Fruit fly (Drosophila melanogaster) whole organism, embryonic: Measurements from ENCODE around the gene Pcif1.

Source experiments
- Asciz ChIP-seq: fragments of 200-800 bp; sonication (Bioruptor generic); optimal IDR thresholded peaks from 2 replicates; lab custom pipeline; 2017; ENCODE audit warnings: missing biosample characterization, mild to moderate bottlenecking, missing genetic modification characterization, missing genetic modification reagents
- Atf-2 ChIP-seq: fragments of 200-800 bp; sonication (Bioruptor generic); optimal IDR thresholded peaks from 2 replicates; lab custom pipeline; 2016; ENCODE audit warnings: missing biosample characterization, missing genetic modification characterization
- Blimp-1 ChIP-seq: fragments of 200-800 bp; sonication (Bioruptor generic); optimal IDR thresholded peaks from 3 replicates; lab custom pipeline; 2018; ENCODE audit warnings: missing biosample characterization, missing genetic modification characterization, mild to moderate bottlenecking, moderate library complexity, missing genetic modification reagents
- CG10431 ChIP-seq: fragments of 200-800 bp; sonication (Bioruptor generic); optimal IDR thresholded peaks from 3 replicates; lab custom pipeline; 2018; ENCODE audit warnings: missing biosample characterization, mild to moderate bottlenecking, missing genetic modification characterization
- CG1233 ChIP-seq: fragments of 200-800 bp; sonication (Bioruptor generic); optimal IDR thresholded peaks from 4 replicates; lab custom pipeline; 2018; ENCODE audit warnings: missing biosample characterization, mild to moderate bottlenecking, missing genetic modification characterization
- CG15696 ChIP-seq: fragments of 200-800 bp; sonication (Bioruptor generic); optimal IDR thresholded peaks from 2 replicates; lab custom pipeline; 2019; ENCODE audit warnings: missing biosample characterization, mild to moderate bottlenecking, missing genetic modification characterization, moderate library complexity
- CG17328 ChIP-seq: fragments of 200-800 bp; sonication (Bioruptor generic); IDR thresholded peaks from 2 replicates; pipeline ENCODE4 v1.3.6; 2022; ENCODE audit warnings: missing biosample characterization, missing genetic modification characterization
- CG17829 ChIP-seq: fragments of 200-800 bp; optimal IDR thresholded peaks from 2 replicates; lab custom pipeline; 2019; ENCODE audit warnings: missing biosample characterization, mild to moderate bottlenecking, missing genetic modification characterization, moderate library complexity
- CG18262 ChIP-seq: fragments of 200-800 bp; optimal IDR thresholded peaks from 3 replicates; lab custom pipeline; 2019; ENCODE audit warnings: missing biosample characterization, mild to moderate bottlenecking, missing genetic modification characterization, moderate library complexity
- CG2116 ChIP-seq: fragments of 200-800 bp; sonication (Bioruptor generic); optimal IDR thresholded peaks from 3 replicates; lab custom pipeline; 2018; ENCODE audit warnings: missing biosample characterization, mild to moderate bottlenecking, missing genetic modification characterization
- CG2889 ChIP-seq: fragments of 200-800 bp; sonication (Bioruptor generic); IDR thresholded peaks from 3 replicates; pipeline ENCODE4 v1.3.6; 2022; ENCODE audit warnings: missing biosample characterization, missing genetic modification characterization
- CG30020 ChIP-seq: fragments of 200-800 bp; optimal IDR thresholded peaks from 2 replicates; lab custom pipeline; 2019; ENCODE audit warnings: missing biosample characterization, mild to moderate bottlenecking, missing genetic modification characterization, moderate library complexity
- CG31441 ChIP-seq: fragments of 200-800 bp; sonication (Bioruptor generic); IDR thresholded peaks from 2 replicates; pipeline ENCODE4 v1.3.6; 2022; ENCODE audit warnings: missing biosample characterization, missing genetic modification characterization
- CG4404 ChIP-seq: fragments of 200-800 bp; sonication (Bioruptor generic); IDR thresholded peaks from 2 replicates; pipeline ENCODE4 v1.3.6; 2022; ENCODE audit warnings: missing biosample characterization, missing genetic modification characterization
- CG6175 ChIP-seq: fragments of 200-800 bp; sonication (Bioruptor generic); IDR thresholded peaks from 3 replicates; pipeline ENCODE4 v1.3.6; 2022; ENCODE audit warnings: missing biosample characterization, missing genetic modification characterization
- CG6689 ChIP-seq: fragments of 200-800 bp; sonication (Bioruptor generic); IDR thresholded peaks from 2 replicates; pipeline ENCODE4 v1.3.6; 2022; ENCODE audit warnings: missing biosample characterization, missing genetic modification characterization
- CG8290 ChIP-seq, 3 experiments: fragments of 200-800 bp; sonication (Bioruptor generic); optimal IDR thresholded peaks; 2 replicates each; lab custom pipeline; 2016 to 2019; ENCODE audit warnings: missing biosample characterization in 3 of 3, missing genetic modification characterization in 3 of 3, mild to moderate bottlenecking in 2 of 3, moderate library complexity in 1 of 3
- CG8924 ChIP-seq: fragments of 200-800 bp; optimal IDR thresholded peaks from 3 replicates; lab custom pipeline; 2019; ENCODE audit warnings: missing biosample characterization, mild to moderate bottlenecking, missing genetic modification characterization, moderate library complexity
- CkIIα-i1 ChIP-seq: fragments of 200-800 bp; sonication (Bioruptor generic); IDR thresholded peaks from 2 replicates; pipeline ENCODE4 v1.3.6; 2022; ENCODE audit warnings: missing biosample characterization, missing genetic modification characterization
- Ets97D ChIP-seq: fragments of 200-800 bp; sonication (Bioruptor generic); optimal IDR thresholded peaks from 3 replicates; lab custom pipeline; 2016; ENCODE audit warnings: missing biosample characterization, missing genetic modification characterization
- Jarid2 ChIP-seq: fragments of 200-800 bp; sonication (Bioruptor generic); optimal IDR thresholded peaks from 3 replicates; lab custom pipeline; 2017; ENCODE audit warnings: mild to moderate bottlenecking, missing biosample characterization, missing genetic modification reagents, missing genetic modification characterization
- MTF-1 ChIP-seq: fragments of 200-800 bp; sonication (Bioruptor generic); optimal IDR thresholded peaks from 2 replicates; lab custom pipeline; 2018; ENCODE audit warnings: missing biosample characterization, mild to moderate bottlenecking, missing genetic modification characterization, borderline replicate concordance
- Med ChIP-seq: fragments of 200-800 bp; sonication (Bioruptor generic); peaks from one replicate; lab custom pipeline; 2016; ENCODE audit warnings: missing biosample characterization, missing genetic modification characterization, mild to moderate bottlenecking, inconsistent platforms, moderate library complexity
- Meics ChIP-seq: fragments of 200-800 bp; sonication (Bioruptor generic); optimal IDR thresholded peaks from 2 replicates; lab custom pipeline; 2017; ENCODE audit warnings: missing biosample characterization, mild to moderate bottlenecking, missing genetic modification characterization
- Neu2 ChIP-seq: fragments of 200-800 bp; sonication (Bioruptor generic); optimal IDR thresholded peaks from 3 replicates; lab custom pipeline; 2016; ENCODE audit warnings: missing biosample characterization, missing genetic modification characterization, borderline replicate concordance
- Nf-YB ChIP-seq: fragments of 200-800 bp; sonication (Bioruptor generic); optimal IDR thresholded peaks from 3 replicates; lab custom pipeline; 2019; ENCODE audit warnings: missing biosample characterization, mild to moderate bottlenecking, missing genetic modification characterization, moderate library complexity
- Nf-YC ChIP-seq: fragments of 200-800 bp; optimal IDR thresholded peaks from 3 replicates; lab custom pipeline; 2019; ENCODE audit warnings: missing biosample characterization, mild to moderate bottlenecking, missing genetic modification characterization, moderate library complexity
- Six4 ChIP-seq: fragments of 200-800 bp; sonication (Bioruptor generic); optimal IDR thresholded peaks from 2 replicates; lab custom pipeline; 2016; ENCODE audit warnings: missing biosample characterization, missing genetic modification characterization
- Trl ChIP-seq, 3 experiments: fragments of >200 bp in 2 of 3; fragments of 200-800 bp in 1 of 3; sonication (Bioruptor generic) in 1 of 3; optimal IDR thresholded peaks; 2 replicates in 1 of 3; 3 replicates in 2 of 3; lab custom pipeline; 2016 to 2017; ENCODE audit warnings: missing biosample characterization in 1 of 3, missing genetic modification characterization in 1 of 3
- ac ChIP-seq: fragments of 200-800 bp; sonication (Bioruptor generic); optimal IDR thresholded peaks from 3 replicates; lab custom pipeline; 2017; ENCODE audit warnings: missing biosample characterization, mild to moderate bottlenecking, missing genetic modification characterization
- dmrt11E ChIP-seq: fragments of 200-800 bp; sonication (Bioruptor generic); optimal IDR thresholded peaks from 3 replicates; lab custom pipeline; 2018; ENCODE audit warnings: missing biosample characterization, mild to moderate bottlenecking, missing genetic modification characterization, moderate library complexity
- dpn ChIP-seq, 2 experiments: fragments of 200-800 bp; sonication (Bioruptor generic); optimal IDR thresholded peaks; 3 replicates each; lab custom pipeline; 2016; ENCODE audit warnings: missing biosample characterization in 2 of 2, missing genetic modification characterization in 2 of 2
- fd3F ChIP-seq: fragments of 200-800 bp; sonication (Bioruptor generic); optimal IDR thresholded peaks from 2 replicates; lab custom pipeline; 2018; ENCODE audit warnings: missing biosample characterization, mild to moderate bottlenecking, missing genetic modification characterization, moderate library complexity
- gcm ChIP-seq: fragments of 200-800 bp; sonication (Bioruptor generic); optimal IDR thresholded peaks from 2 replicates; lab custom pipeline; 2019; ENCODE audit warnings: missing biosample characterization, mild to moderate bottlenecking, missing genetic modification characterization, moderate library complexity
- kay ChIP-seq: fragments of 200-800 bp; sonication (Bioruptor generic); optimal IDR thresholded peaks from 2 replicates; lab custom pipeline; 2016; ENCODE audit warnings: missing biosample characterization, missing genetic modification characterization
- nerfin-1 ChIP-seq: fragments of 200-800 bp; sonication (Bioruptor generic); optimal IDR thresholded peaks from 3 replicates; lab custom pipeline; 2019; ENCODE audit warnings: missing biosample characterization, mild to moderate bottlenecking, missing genetic modification characterization, moderate library complexity
- onecut ChIP-seq: fragments of 200-800 bp; sonication (Bioruptor generic); IDR thresholded peaks from 2 replicates; pipeline ENCODE4 v1.3.6; 2022; ENCODE audit warnings: missing biosample characterization, missing genetic modification characterization
- pfk ChIP-seq: fragments of 200-800 bp; sonication (Bioruptor generic); optimal IDR thresholded peaks from 2 replicates; lab custom pipeline; 2018; ENCODE audit warnings: missing biosample characterization, mild to moderate bottlenecking, missing genetic modification characterization, moderate library complexity
- pros ChIP-seq: fragments of 200-800 bp; sonication (Bioruptor generic); optimal IDR thresholded peaks from 3 replicates; lab custom pipeline; 2019; ENCODE audit warnings: missing biosample characterization, mild to moderate bottlenecking, missing genetic modification characterization, moderate library complexity
- seq ChIP-seq: fragments of 200-800 bp; sonication (Bioruptor generic); IDR thresholded peaks from 2 replicates; pipeline ENCODE4 v1.3.6; 2022; ENCODE audit warnings: missing biosample characterization, missing genetic modification characterization
- sim ChIP-seq: fragments of 200-800 bp; sonication (Bioruptor generic); IDR thresholded peaks from 2 replicates; pipeline ENCODE4 v1.3.6; 2022; ENCODE audit warnings: missing biosample characterization, missing genetic modification characterization
- slou ChIP-seq: fragments of 200-800 bp; sonication (Bioruptor generic); optimal IDR thresholded peaks from 3 replicates; lab custom pipeline; 2016; ENCODE audit warnings: missing biosample characterization, missing genetic modification characterization
- sqz ChIP-seq: fragments of 200-800 bp; sonication (Bioruptor generic); optimal IDR thresholded peaks from 3 replicates; lab custom pipeline; 2018; ENCODE audit warnings: missing biosample characterization, mild to moderate bottlenecking, missing genetic modification characterization
- trem ChIP-seq: fragments of 200-800 bp; optimal IDR thresholded peaks from 3 replicates; lab custom pipeline; 2019; ENCODE audit warnings: missing biosample characterization, mild to moderate bottlenecking, missing genetic modification characterization, moderate library complexity
- twi ChIP-seq: fragments of 200-800 bp; optimal IDR thresholded peaks from 2 replicates; lab custom pipeline; 2019; ENCODE audit warnings: missing biosample characterization, mild to moderate bottlenecking, missing genetic modification characterization, moderate library complexity
- unpg ChIP-seq: fragments of 200-800 bp; sonication (Bioruptor generic); optimal IDR thresholded peaks from 3 replicates; lab custom pipeline; 2018; ENCODE audit warnings: missing biosample characterization, mild to moderate bottlenecking, missing genetic modification characterization, moderate library complexity
- zf30C ChIP-seq: fragments of 200-800 bp; sonication (Bioruptor generic); optimal IDR thresholded peaks from 3 replicates; lab custom pipeline; 2018; ENCODE audit warnings: missing biosample characterization, mild to moderate bottlenecking, missing genetic modification characterization

The Pcif1 gene

DNA sequence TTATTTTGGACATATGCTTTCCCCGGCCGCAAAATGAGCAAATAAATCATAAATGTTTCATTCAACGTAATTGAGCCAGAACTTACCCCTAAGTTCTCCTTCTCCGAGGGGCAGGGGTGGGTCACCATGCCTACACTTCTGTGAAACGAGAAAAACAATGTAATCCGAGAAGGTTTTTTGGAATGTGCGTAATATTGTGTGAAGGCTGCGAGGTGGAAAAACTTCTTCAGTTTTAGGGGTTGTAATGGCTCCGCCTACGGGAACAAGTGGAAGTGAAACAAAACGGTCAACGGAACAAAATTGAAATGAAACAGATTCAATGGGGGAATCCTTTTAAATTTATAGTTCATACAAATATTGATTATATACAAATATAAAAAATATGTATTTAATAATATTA lies 10.8 kb upstream of the Pcif1 start:
- peak; percentile 12 for TF ChIP-seq zf30C (GFP tag; lab: Kevin White, UChicago)
- TF ChIP-seq Six4 (GFP tag; lab: Kevin White, UChicago), result peak; percentile 39
- peak; percentile 28 for TF ChIP-seq nerfin-1 (tag; lab: Kevin White, UChicago)
- TF ChIP-seq Nf-YC (tag; lab: Kevin White, UChicago), result peak; percentile 91
- peak; percentile 70 for TF ChIP-seq pros
- peak; percentile 68; the same call in 1 of the 2 replicates for TF ChIP-seq seq
- TF ChIP-seq Nf-YB (GFP tag; lab: Kevin White, UChicago), result peak; percentile 86
- no peak for TF ChIP-seq kay (GFP tag; lab: Kevin White, UChicago)
- no peak for TF ChIP-seq Asciz (GFP tag; lab: Kevin White, UChicago)
- peak; percentile 3 for TF ChIP-seq Jarid2 (GFP tag; lab: Kevin White, UChicago)
- peak; percentile 98 for TF ChIP-seq pfk

DNA sequence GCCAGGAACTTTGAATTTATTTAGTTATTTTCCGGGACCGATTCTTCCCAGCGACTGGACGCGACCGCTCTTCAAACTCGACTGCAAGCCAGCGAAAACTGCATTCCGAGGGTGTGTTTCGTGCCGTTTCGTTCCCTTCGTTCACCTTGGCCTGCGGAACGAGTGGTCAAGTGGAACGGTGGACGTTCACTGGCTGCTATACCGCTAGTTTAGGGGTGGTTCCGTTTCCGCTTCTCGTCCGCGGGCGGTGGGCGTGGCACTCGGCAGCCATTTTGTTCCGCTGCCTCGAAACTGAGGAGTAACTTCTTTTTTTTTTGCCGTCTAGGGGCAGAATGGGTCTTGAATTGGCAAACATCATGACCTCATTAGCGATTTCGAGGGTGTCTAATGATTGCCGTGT lies 6.7 kb upstream of the Pcif1 start, which contains the start of gene Six4:
Six4 (minus strand) TSS at position 85 of the 400 bp plus-strand sequence.
- TF ChIP-seq nerfin-1 (tag; lab: Kevin White, UChicago), result peak; percentile 82
- peak; percentile 32 for TF ChIP-seq MTF-1 (GFP tag; lab: Kevin White, UChicago)
- no peak for TF ChIP-seq slou
- no peak for TF ChIP-seq CG31441
- TF ChIP-seq Meics (GFP tag; lab: Kevin White, UChicago), result no peak
- TF ChIP-seq Six4 (GFP tag; lab: Kevin White, UChicago), result peak; percentile 29
- TF ChIP-seq CG2116 (GFP tag; lab: Kevin White, UChicago), result no peak
- TF ChIP-seq CG17328 (GFP tag; lab: Robert Waterston, UW), result peak; percentile 41; the same call in 1 of the 2 replicates
- TF ChIP-seq pros, result peak; percentile 26
- TF ChIP-seq Neu2, result no peak
- TF ChIP-seq unpg, result no peak
- TF ChIP-seq CG8290 (GFP tag; optimal IDR thresholded peaks at IDR 0.05; lab: Kevin White, UChicago), result peak; percentile 28
- TF ChIP-seq CG8290 (tag; optimal IDR thresholded peaks at IDR 0.05; lab: Kevin White, UChicago), result peak in 1 of 2 experiments; percentile 92
- TF ChIP-seq CG4404 (GFP tag; lab: Robert Waterston, UW), result no peak
- TF ChIP-seq dpn (GFP tag; optimal IDR thresholded peaks at IDR 0.05; lab: Kevin White, UChicago), result no peak
- TF ChIP-seq CG2889, result no peak
- no peak for TF ChIP-seq Asciz (GFP tag; lab: Kevin White, UChicago)
- TF ChIP-seq trem (tag; lab: Kevin White, UChicago), result peak; percentile 18
- no peak for TF ChIP-seq Trl (optimal IDR thresholded peaks at IDR 0.05; lab: Kevin White, UChicago)
- TF ChIP-seq Trl (GFP tag; optimal IDR thresholded peaks at IDR 0.05; lab: Kevin White, UChicago), result no peak
- TF ChIP-seq pfk, result peak; percentile 99
- TF ChIP-seq CG1233, result peak; percentile 20
- TF ChIP-seq twi (tag; lab: Kevin White, UChicago), result peak; percentile 18
- peak; percentile 20 for TF ChIP-seq dmrt11E (tag; lab: Kevin White, UChicago)
- peak; percentile 34 for TF ChIP-seq Med
- TF ChIP-seq CG17829, result peak; percentile 41
- 0 out of 2 replicates have a peak, but pooled peaks have one; percentile 44 for TF ChIP-seq sim (GFP tag; lab: Robert Waterston, UW)
- TF ChIP-seq CG8924 (tag; lab: Kevin White, UChicago), result peak; percentile 40
- TF ChIP-seq CG10431 (GFP tag; lab: Kevin White, UChicago), result peak; percentile 35
- TF ChIP-seq fd3F (GFP tag; lab: Kevin White, UChicago), result no peak
- no peak for TF ChIP-seq CG6689 (GFP tag; lab: Robert Waterston, UW)
- TF ChIP-seq CG18262 (tag; lab: Kevin White, UChicago), result no peak
- peak; percentile 24 for TF ChIP-seq gcm (GFP tag; lab: Kevin White, UChicago)
- 0 out of 2 replicates have a peak, but pooled peaks have one; percentile 20 for TF ChIP-seq onecut (GFP tag; lab: Robert Waterston, UW)
- TF ChIP-seq Ets97D, result peak; percentile 83
- TF ChIP-seq Atf-2 (GFP tag; lab: Kevin White, UChicago), result no peak
- TF ChIP-seq sqz (GFP tag; lab: Kevin White, UChicago), result peak; percentile 54
- TF ChIP-seq ac (GFP tag; lab: Kevin White, UChicago), result peak; percentile 34
- peak; percentile 8 for TF ChIP-seq CG30020
- TF ChIP-seq Blimp-1 (GFP tag; lab: Kevin White, UChicago), result no peak
- no peak for TF ChIP-seq CkIIα-i1 (GFP tag; lab: Robert Waterston, UW)
- TF ChIP-seq CG15696, result peak; percentile 28
- 0 out of 3 replicates have a peak, but pooled peaks have one; percentile 12 for TF ChIP-seq CG6175 (GFP tag; lab: Robert Waterston, UW)
